Worm (Caenorhabditis elegans) whole organism, L2 larva: Measurements from ENCODE around the gene rfc-3.

Experiments used
- C34F6.9 ChIP-seq: fragments of 150-350 bp; optimal IDR thresholded peaks from 2 replicates; lab custom pipeline; 2014; ENCODE audit warnings: missing biosample characterization, missing genetic modification characterization
- F13H6.1 ChIP-seq: sonication (generic microtip); optimal IDR thresholded peaks from 2 replicates; lab custom pipeline; 2016; ENCODE audit warnings: missing genetic modification characterization, missing compliant biosample characterization
- R02D3.7 ChIP-seq: fragments of 150-350 bp; optimal IDR thresholded peaks from 2 replicates; lab custom pipeline; 2014; ENCODE audit warnings: missing biosample characterization, missing genetic modification characterization
- Y55F3AM.14 ChIP-seq: fragments of 200-800 bp; sonication (Bioruptor generic); optimal IDR thresholded peaks from 2 replicates; lab custom pipeline; 2018; ENCODE audit warnings: mild to moderate bottlenecking, missing genetic modification characterization, missing compliant biosample characterization
- alr-1 ChIP-seq: fragments of 150-350 bp; optimal IDR thresholded peaks from 2 replicates; lab custom pipeline; 2014; ENCODE audit warnings: missing biosample characterization, missing genetic modification characterization
- aly-2 ChIP-seq: fragments of 150-350 bp; optimal IDR thresholded peaks from 2 replicates; lab custom pipeline; 2014; ENCODE audit warnings: missing biosample characterization, missing genetic modification characterization
- ama-1 ChIP-seq: fragments of 150-350 bp; optimal IDR thresholded peaks from 2 replicates; lab custom pipeline; 2018; ENCODE audit warnings: inconsistent platforms
- blmp-1 ChIP-seq: sonication (generic microtip); optimal IDR thresholded peaks from 2 replicates; lab custom pipeline; 2017; ENCODE audit warnings: missing genetic modification characterization, mild to moderate bottlenecking, missing compliant biosample characterization, antibody characterized with exemption, moderate library complexity; ENCODE audit not compliant: insufficient read depth
- ceh-16 ChIP-seq: fragments of 150-350 bp; optimal IDR thresholded peaks from 2 replicates; lab custom pipeline; 2014; ENCODE audit warnings: missing biosample characterization, missing genetic modification characterization
- ceh-82 ChIP-seq: fragments of 150-350 bp; optimal IDR thresholded peaks from 2 replicates; lab custom pipeline; 2014; ENCODE audit warnings: missing biosample characterization, missing genetic modification characterization
- crh-2 ChIP-seq: sonication (generic microtip); optimal IDR thresholded peaks from 2 replicates; lab custom pipeline; 2017; ENCODE audit warnings: missing biosample characterization, missing genetic modification characterization
- dmd-4 ChIP-seq: sonication (generic microtip); optimal IDR thresholded peaks from 2 replicates; lab custom pipeline; 2017; ENCODE audit warnings: missing biosample characterization, missing genetic modification characterization
- egl-27 ChIP-seq: sonication (generic microtip); optimal IDR thresholded peaks from 3 replicates; lab custom pipeline; 2017; ENCODE audit warnings: missing biosample characterization, missing genetic modification reagents, missing genetic modification characterization
- elt-1 ChIP-seq: fragments of 150-350 bp; optimal IDR thresholded peaks from 2 replicates; lab custom pipeline; 2014; ENCODE audit warnings: missing biosample characterization, missing genetic modification characterization
- fos-1 ChIP-seq: fragments of 150-350 bp; optimal IDR thresholded peaks from 2 replicates; lab custom pipeline; 2014; ENCODE audit warnings: missing biosample characterization, missing genetic modification characterization
- gmeb-1 ChIP-seq: fragments of 150-350 bp; optimal IDR thresholded peaks from 2 replicates; lab custom pipeline; 2014; ENCODE audit warnings: missing biosample characterization, missing genetic modification characterization
- lin-11 ChIP-seq: fragments of 150-350 bp; sonication (generic microtip); optimal IDR thresholded peaks from 2 replicates; lab custom pipeline; 2014; ENCODE audit warnings: missing biosample characterization, missing genetic modification characterization, inconsistent platforms, mixed read lengths
- lin-13 ChIP-seq: fragments of 150-350 bp; optimal IDR thresholded peaks from 2 replicates; lab custom pipeline; 2014; ENCODE audit warnings: missing biosample characterization, missing genetic modification reagents, missing genetic modification characterization
- lin-39 ChIP-seq: fragments of 150-350 bp; optimal IDR thresholded peaks from 2 replicates; lab custom pipeline; 2014; ENCODE audit warnings: missing biosample characterization, missing genetic modification reagents, missing genetic modification characterization
- lsy-2 ChIP-seq, 2 experiments: fragments of 150-350 bp in 1 of 2; sonication (generic microtip) in 1 of 2; optimal IDR thresholded peaks; 2 replicates each; lab custom pipeline; 2014 to 2017; ENCODE audit warnings: missing biosample characterization in 2 of 2, missing genetic modification characterization in 2 of 2
- mbf-1 ChIP-seq: sonication (generic microtip); optimal IDR thresholded peaks from 2 replicates; lab custom pipeline; 2017; ENCODE audit warnings: missing biosample characterization, missing genetic modification characterization
- mdl-1 ChIP-seq, 2 experiments: fragments of 150-350 bp in 1 of 2; sonication (generic microtip) in 1 of 2; optimal IDR thresholded peaks; 2 replicates each; lab custom pipeline; 2017; ENCODE audit warnings: missing biosample characterization in 2 of 2, missing genetic modification characterization in 2 of 2
- nhr-10 ChIP-seq: sonication (generic microtip); optimal IDR thresholded peaks from 2 replicates; lab custom pipeline; 2017; ENCODE audit warnings: missing biosample characterization, missing genetic modification characterization
- nhr-11 ChIP-seq: fragments of 150-350 bp; optimal IDR thresholded peaks from 2 replicates; lab custom pipeline; 2014; ENCODE audit warnings: missing biosample characterization, missing genetic modification characterization
- nhr-12 ChIP-seq: fragments of 150-350 bp; optimal IDR thresholded peaks from 2 replicates; lab custom pipeline; 2014; ENCODE audit warnings: missing biosample characterization, missing genetic modification characterization
- nhr-129 ChIP-seq: fragments of 150-350 bp; optimal IDR thresholded peaks from 2 replicates; lab custom pipeline; 2014; ENCODE audit warnings: missing biosample characterization, missing genetic modification characterization
- nhr-21 ChIP-seq: fragments of 150-350 bp; optimal IDR thresholded peaks from 2 replicates; lab custom pipeline; 2014; ENCODE audit warnings: missing biosample characterization, missing genetic modification characterization
- nhr-23 ChIP-seq: fragments of 150-350 bp; optimal IDR thresholded peaks from 2 replicates; lab custom pipeline; 2014; ENCODE audit warnings: missing biosample characterization, missing genetic modification reagents, missing genetic modification characterization
- nhr-237 ChIP-seq: fragments of 150-350 bp; optimal IDR thresholded peaks from 2 replicates; lab custom pipeline; 2014; ENCODE audit warnings: missing biosample characterization, missing genetic modification characterization
- nhr-25 ChIP-seq: fragments of 150-350 bp; sonication (generic microtip); optimal IDR thresholded peaks from 3 replicates; lab custom pipeline; 2014; ENCODE audit warnings: missing biosample characterization, missing genetic modification characterization
- nhr-6 ChIP-seq: fragments of 150-350 bp; optimal IDR thresholded peaks from 2 replicates; lab custom pipeline; 2014; ENCODE audit warnings: missing biosample characterization, missing genetic modification characterization
- nhr-77 ChIP-seq: fragments of 150-350 bp; optimal IDR thresholded peaks from 2 replicates; lab custom pipeline; 2014; ENCODE audit warnings: missing biosample characterization, missing genetic modification characterization
- peb-1 ChIP-seq: fragments of 150-350 bp; optimal IDR thresholded peaks from 2 replicates; lab custom pipeline; 2014; ENCODE audit warnings: missing biosample characterization, missing genetic modification characterization
- skn-1 ChIP-seq: sonication (generic microtip); optimal IDR thresholded peaks from 2 replicates; lab custom pipeline; 2017; ENCODE audit warnings: missing biosample characterization, missing genetic modification characterization
- sma-3 ChIP-seq: sonication (generic microtip); optimal IDR thresholded peaks from 2 replicates; lab custom pipeline; 2016; ENCODE audit warnings: missing genetic modification reagents, missing genetic modification characterization, missing compliant biosample characterization
- sma-9 ChIP-seq, 2 experiments: fragments of 150-350 bp in 1 of 2; sonication (generic microtip) in 1 of 2; optimal IDR thresholded peaks; 2 replicates each; lab custom pipeline; 2014 to 2016; ENCODE audit warnings: missing genetic modification characterization in 2 of 2, mild to moderate bottlenecking in 1 of 2, missing biosample characterization in 1 of 2, missing compliant biosample characterization in 1 of 2, missing genetic modification reagents in 1 of 2, moderate library complexity in 1 of 2
- snpc-4 ChIP-seq: fragments of 150-350 bp; optimal IDR thresholded peaks from 2 replicates; lab custom pipeline; 2014; ENCODE audit warnings: missing biosample characterization, missing genetic modification characterization
- unc-55 ChIP-seq: fragments of 150-350 bp; sonication (generic microtip); optimal IDR thresholded peaks from 3 replicates; lab custom pipeline; 2014; ENCODE audit warnings: missing biosample characterization, missing genetic modification reagents, missing genetic modification characterization
- unc-62 ChIP-seq: fragments of 150-350 bp; optimal IDR thresholded peaks from 2 replicates; lab custom pipeline; 2014; ENCODE audit warnings: missing biosample characterization, missing genetic modification reagents, missing genetic modification characterization
- ztf-1 ChIP-seq: fragments of 200-800 bp; sonication (Bioruptor generic); conservative IDR thresholded peaks from 2 replicates; pipeline ENCODE4 v1.3.6; 2022; ENCODE audit warnings: missing genetic modification characterization, missing compliant biosample characterization
- ztf-11 ChIP-seq: sonication (generic microtip); optimal IDR thresholded peaks from 2 replicates; lab custom pipeline; 2017; ENCODE audit warnings: missing biosample characterization, missing genetic modification characterization
- ztf-4 ChIP-seq: fragments of 150-350 bp; optimal IDR thresholded peaks from 2 replicates; lab custom pipeline; 2014; ENCODE audit warnings: missing biosample characterization, missing genetic modification characterization

The rfc-3 gene

ce11 chrIV:13085675-13086074 is 9.9 kb upstream of the rfc-3 start:
- no peak for TF ChIP-seq unc-55 (GFP tag; lab: Kevin White, UChicago)
- TF ChIP-seq alr-1 (tag; lab: Kevin White, UChicago): no peak
- TF ChIP-seq mbf-1 (tag; lab: Kevin White, UChicago): no peak
- TF ChIP-seq nhr-237 (tag; lab: Kevin White, UChicago): no peak
- no peak for TF ChIP-seq nhr-10 (tag; lab: Kevin White, UChicago)
- TF ChIP-seq ama-1: no peak
- TF ChIP-seq ceh-82 (tag; lab: Kevin White, UChicago): no peak

DNA sequence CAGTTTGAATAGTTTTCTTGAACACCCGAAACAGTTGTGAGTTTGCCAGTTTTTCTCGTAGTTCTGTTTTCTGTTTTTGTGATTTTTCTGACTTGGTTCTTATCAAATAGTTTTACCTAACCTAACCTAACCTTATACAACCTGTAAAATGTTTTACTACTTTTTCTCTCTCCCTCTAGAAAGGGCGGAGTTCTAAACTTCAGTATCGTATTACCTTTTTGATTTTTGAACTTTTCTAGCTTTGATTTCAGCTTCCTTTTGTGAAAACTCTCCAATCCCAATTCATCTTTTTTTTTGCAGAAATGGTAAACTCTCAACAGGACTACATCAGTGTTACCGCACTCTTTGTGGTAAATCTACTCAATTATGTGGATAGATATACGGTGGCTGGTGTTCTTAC is 8.9 kb upstream of the rfc-3 start, which contains the start of gene spin-2:
Gene spin-2 (plus strand): TSS at position 301 of the 400 bp plus-strand sequence.
- TF ChIP-seq ztf-11 (tag; lab: Kevin White, UChicago) (no peak), dmd-4 (tag; lab: Kevin White, UChicago) (no peak)

DNA sequence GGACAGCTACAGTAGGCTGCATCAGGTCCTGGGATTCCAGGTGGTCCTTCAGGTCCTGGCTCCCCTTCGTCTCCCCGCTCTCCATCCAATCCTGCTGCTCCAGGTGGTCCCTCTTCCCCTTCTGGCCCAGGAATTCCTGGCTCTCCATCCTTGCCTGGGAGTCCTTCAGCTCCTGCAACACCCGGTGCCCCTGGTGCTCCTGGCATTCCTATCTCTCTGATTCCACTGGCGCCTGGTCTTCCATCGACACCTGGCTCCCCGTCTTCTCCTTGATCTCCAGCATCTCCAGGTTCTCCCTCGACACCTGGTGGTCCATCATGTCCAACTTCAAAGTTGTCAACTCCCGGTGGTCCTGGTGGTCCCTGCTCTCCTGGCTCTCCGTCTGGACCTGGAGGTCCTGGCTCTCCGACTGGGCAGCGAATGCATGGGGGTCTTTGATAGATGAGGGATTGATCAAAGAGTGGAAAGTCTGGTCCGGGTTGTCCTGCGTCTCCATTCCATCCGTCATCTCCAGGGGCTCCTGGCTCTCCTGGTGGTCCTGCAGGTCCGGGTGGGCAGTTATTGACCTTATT is 5.8 kb upstream of the rfc-3 start:
- TF ChIP-seq nhr-11: no peak
- TF ChIP-seq dmd-4 (tag; lab: Kevin White, UChicago): no peak
- TF ChIP-seq unc-62: no peak
- TF ChIP-seq, all 48 proteins: peak for 0

DNA sequence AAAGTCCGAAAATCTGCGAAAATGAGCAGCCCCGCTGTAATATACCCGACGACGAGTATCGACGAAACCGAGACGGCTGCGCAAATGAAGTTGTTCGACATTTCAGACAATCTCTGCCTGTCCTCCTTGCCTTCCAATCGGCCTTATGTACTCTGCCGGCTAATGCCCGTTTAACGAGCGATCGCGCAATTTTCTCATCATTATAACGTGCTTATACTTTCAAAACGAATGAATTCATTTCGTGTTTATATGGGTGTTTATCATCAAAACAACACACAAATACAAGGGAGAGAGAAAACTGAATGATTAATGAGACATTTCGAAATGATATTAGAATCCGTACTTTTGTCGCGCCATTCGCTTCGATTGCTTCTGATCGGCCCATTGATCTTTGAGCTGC is 4.6 kb upstream of the rfc-3 start, which contains the start of gene col-132:
Gene col-132 (minus strand): TSS at position 101 of the 400 bp plus-strand sequence.
- no peak for TF ChIP-seq nhr-21 (tag; lab: Kevin White, UChicago)
- TF ChIP-seq ztf-4 (tag; lab: Kevin White, UChicago): no peak
- no peak for TF ChIP-seq nhr-23 (tag; lab: Kevin White, UChicago)
- TF ChIP-seq lin-13 (GFP tag; lab: Kevin White, UChicago): no peak

DNA sequence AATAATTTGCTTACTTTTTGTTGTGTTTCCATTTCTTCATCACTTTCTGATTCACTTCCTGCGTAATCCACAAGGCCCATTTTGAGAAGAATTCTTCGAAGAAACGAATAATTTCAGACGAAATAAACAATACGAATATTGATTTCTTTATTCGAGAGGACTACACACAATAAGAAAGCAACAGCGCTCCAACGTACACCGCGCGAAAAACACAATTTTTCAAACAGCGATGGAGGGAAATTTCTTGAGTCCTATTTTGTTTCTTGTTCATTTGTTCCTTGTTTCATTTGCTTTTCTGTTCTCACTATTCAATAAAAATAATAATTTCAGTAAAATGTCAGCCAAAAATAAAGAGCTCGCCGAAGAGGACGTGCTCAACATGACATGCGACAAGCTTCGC is 1.9 kb upstream of the rfc-3 start, which contains the start of the genes prcc-1 and C39E9.12:
Gene prcc-1 (minus strand): TSS at position 119 of the 400 bp plus-strand sequence.
Gene C39E9.12 (plus strand): TSS at position 331 of the 400 bp plus-strand sequence.
- TF ChIP-seq ztf-11 (tag; lab: Kevin White, UChicago) (no peak), lin-11 (tag; lab: Kevin White, UChicago) (no peak), lin-13 (GFP tag; lab: Kevin White, UChicago) (no peak), nhr-10 (tag; lab: Kevin White, UChicago) (no peak), nhr-6 (tag; lab: Kevin White, UChicago) (peak; percentile 23), ama-1 (no peak), fos-1 (tag; lab: Kevin White, UChicago) (peak; percentile 32), blmp-1 (no peak), nhr-77 (tag; lab: Kevin White, UChicago) (no peak), snpc-4 (tag; lab: Kevin White, UChicago) (peak; percentile 44), nhr-25 (tag; lab: Kevin White, UChicago) (no peak), lin-39 (tag; lab: Kevin White, UChicago) (no peak), nhr-21 (tag; lab: Kevin White, UChicago) (no peak), C34F6.9 (tag; lab: Kevin White, UChicago) (peak; percentile 86), F13H6.1 (tag; lab: Kevin White, UChicago) (no peak), skn-1 (tag; lab: Kevin White, UChicago) (no peak), unc-55 (GFP tag; lab: Kevin White, UChicago) (peak; percentile 94), ztf-1 (GFP tag; lab: Robert Waterston, UW) (no peak), mbf-1 (tag; lab: Kevin White, UChicago) (no peak), ceh-82 (tag; lab: Kevin White, UChicago) (no peak), nhr-23 (tag; lab: Kevin White, UChicago) (no peak), aly-2 (tag; lab: Kevin White, UChicago) (no peak), sma-3 (GFP tag; lab: Kevin White, UChicago) (peak; percentile 47), nhr-11 (no peak), unc-62 (no peak), egl-27 (peak; percentile 6), alr-1 (tag; lab: Kevin White, UChicago) (no peak), elt-1 (no peak), Y55F3AM.14 (GFP tag; lab: Kevin White, UChicago) (no peak), nhr-237 (tag; lab: Kevin White, UChicago) (no peak), peb-1 (tag; lab: Kevin White, UChicago) (no peak), sma-9 (GFP tag; optimal IDR thresholded peaks at IDR 0.05; lab: Kevin White, UChicago) (peak; percentile 54), sma-9 (tag; optimal IDR thresholded peaks at IDR 0.05; lab: Kevin White, UChicago) (no peak), ceh-16 (no peak), nhr-129 (peak; percentile 96), lsy-2 (tag; optimal IDR thresholded peaks at IDR 0.05; lab: Kevin White, UChicago) (peak; percentile 31 to 86), ztf-4 (tag; lab: Kevin White, UChicago) (no peak), mdl-1 (tag; optimal IDR thresholded peaks at IDR 0.05; lab: Kevin White, UChicago) (no peak), crh-2 (tag; lab: Kevin White, UChicago) (peak; percentile 76), R02D3.7 (no peak), gmeb-1 (tag; lab: Kevin White, UChicago) (peak; percentile 87), dmd-4 (tag; lab: Kevin White, UChicago) (no peak), nhr-12 (tag; lab: Kevin White, UChicago) (no peak)
